Worm (Caenorhabditis elegans): ENCODE results near the gene clec-144.
A peak's percentile ranks its signal among the peaks of the same experiment; 100 is the strongest.

clec-144 gene

DNA sequence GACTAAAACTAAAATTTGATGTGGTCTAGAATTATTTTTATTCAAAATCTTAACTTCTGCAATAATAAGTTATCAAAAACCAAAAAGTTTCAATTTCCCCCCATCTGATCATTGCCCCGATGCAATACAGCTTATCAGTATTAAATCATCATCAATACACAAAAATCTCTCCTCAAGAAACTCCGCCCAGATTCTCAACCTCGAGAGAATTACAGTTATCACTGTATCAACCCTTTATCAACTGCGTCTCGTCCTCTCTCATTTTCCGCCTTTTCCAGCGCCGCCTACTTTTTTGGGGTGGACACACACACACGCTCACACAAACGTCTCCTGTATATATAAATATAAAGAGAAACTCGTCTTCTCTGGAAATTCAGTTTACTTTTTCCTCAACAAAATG, 9.9 kb upstream of the clec-144 start, which contains the start of gene T27D12.1:
Gene T27D12.1, plus strand, starts transcription at position 301 of the 400 bp plus-strand sequence.
- no peak for TF ChIP-seq klf-2 (GFP tag; conservative IDR thresholded peaks at IDR 0.05)
- TF ChIP-seq ztf-29 (GFP tag; IDR thresholded peaks at IDR 0.05): no peak
- no peak for TF ChIP-seq tab-1 (GFP tag; IDR thresholded peaks at IDR 0.05)
- TF ChIP-seq flt-1 (GFP tag; IDR thresholded peaks at IDR 0.05): no peak
- TF ChIP-seq med-1 (GFP tag; optimal IDR thresholded peaks at IDR 0.05; ENCODE audit: insufficient read depth): no peak
- no peak for TF ChIP-seq ztf-23 (GFP tag; IDR thresholded peaks at IDR 0.05)
- TF ChIP-seq cog-1 (tag; optimal IDR thresholded peaks at IDR 0.05): no peak
- no peak for TF ChIP-seq ref-1 (GFP tag; conservative IDR thresholded peaks at IDR 0.05)
- no peak for TF ChIP-seq T22C8.4 (GFP tag; IDR thresholded peaks at IDR 0.05)

DNA sequence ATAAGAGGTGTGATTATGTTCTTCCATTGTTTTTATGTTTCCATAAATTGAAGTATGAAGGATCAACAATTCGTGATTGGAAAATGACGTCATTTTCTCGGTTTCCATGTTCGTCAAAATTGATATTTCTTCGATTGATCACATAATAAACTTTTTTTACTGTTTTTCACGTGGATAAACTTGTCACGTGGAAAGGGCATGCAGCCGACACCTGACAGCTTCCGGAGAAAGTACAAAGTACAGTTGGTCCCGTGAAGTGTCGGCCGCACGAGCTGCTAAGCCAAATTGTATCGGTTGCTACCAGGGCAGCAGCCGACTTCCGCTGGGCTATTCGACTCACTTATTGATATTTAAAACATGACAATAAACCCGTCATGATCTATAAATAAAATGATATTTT, 9.3 kb upstream of the clec-144 start:
- TF ChIP-seq ztf-29 (GFP tag; IDR thresholded peaks at IDR 0.05) (no peak), flt-1 (GFP tag; IDR thresholded peaks at IDR 0.05) (no peak), klf-2 (GFP tag; conservative IDR thresholded peaks at IDR 0.05) (no peak), cog-1 (tag; optimal IDR thresholded peaks at IDR 0.05) (no peak), T22C8.4 (GFP tag; IDR thresholded peaks at IDR 0.05) (no peak), ztf-23 (GFP tag; IDR thresholded peaks at IDR 0.05) (no peak)

DNA sequence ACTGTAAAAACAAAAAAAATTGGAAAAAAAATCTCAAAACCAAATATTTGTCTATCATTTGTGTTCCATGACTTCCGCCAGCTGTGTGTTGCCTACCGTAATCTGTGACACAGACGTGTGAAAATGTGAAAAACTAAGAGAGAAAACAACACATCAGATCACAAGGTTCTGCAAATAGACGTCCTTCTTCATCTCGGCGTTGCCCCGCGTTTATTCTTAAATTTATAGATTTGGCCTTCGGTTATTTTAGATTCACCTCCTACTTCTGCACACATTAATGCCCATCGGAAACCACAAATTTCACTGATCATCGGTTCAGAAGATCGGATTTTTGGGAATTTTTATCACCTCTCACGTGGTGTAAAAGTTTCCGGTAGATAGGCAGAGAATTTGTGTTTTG, 6.7 kb upstream of the clec-144 start:
- TF ChIP-seq ztf-29 (GFP tag; IDR thresholded peaks at IDR 0.05): no peak
- no peak for TF ChIP-seq tab-1 (GFP tag; IDR thresholded peaks at IDR 0.05)
- no peak for TF ChIP-seq ztf-23 (GFP tag; IDR thresholded peaks at IDR 0.05)
- TF ChIP-seq klf-2 (GFP tag; conservative IDR thresholded peaks at IDR 0.05): no peak
- no peak for TF ChIP-seq med-1 (GFP tag; optimal IDR thresholded peaks at IDR 0.05; ENCODE audit: insufficient read depth)
- TF ChIP-seq ref-1 (GFP tag; conservative IDR thresholded peaks at IDR 0.05): no peak
- no peak for TF ChIP-seq T22C8.4 (GFP tag; IDR thresholded peaks at IDR 0.05)
- no peak for TF ChIP-seq cog-1 (tag; optimal IDR thresholded peaks at IDR 0.05)
- TF ChIP-seq flt-1 (GFP tag; IDR thresholded peaks at IDR 0.05): no peak

DNA sequence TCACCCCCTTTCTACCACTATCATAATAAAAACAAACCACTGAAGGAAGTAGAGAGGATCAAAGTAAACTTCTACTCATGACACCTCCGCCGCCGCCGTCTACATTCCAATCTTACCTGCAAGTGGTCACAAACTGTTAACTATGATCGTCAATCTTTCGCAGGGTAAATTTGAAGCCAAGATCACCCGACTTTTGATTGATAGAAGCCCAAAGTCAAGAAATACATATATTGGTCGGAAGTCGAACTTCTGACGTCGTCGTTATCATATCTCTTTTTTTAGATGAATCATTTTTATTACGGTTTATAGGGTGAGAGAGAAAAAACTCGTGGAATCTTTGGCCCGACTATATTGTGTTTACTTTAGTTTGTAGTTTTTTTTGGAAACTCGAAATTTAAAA, 6.0 kb upstream of the clec-144 start:
- TF ChIP-seq ref-1 (GFP tag; conservative IDR thresholded peaks at IDR 0.05) (no peak), cog-1 (tag; optimal IDR thresholded peaks at IDR 0.05) (no peak), tab-1 (GFP tag; IDR thresholded peaks at IDR 0.05) (no peak), T22C8.4 (GFP tag; IDR thresholded peaks at IDR 0.05) (no peak), flt-1 (GFP tag; IDR thresholded peaks at IDR 0.05) (no peak), ztf-23 (GFP tag; IDR thresholded peaks at IDR 0.05) (no peak), ztf-29 (GFP tag; IDR thresholded peaks at IDR 0.05) (no peak), med-1 (GFP tag; optimal IDR thresholded peaks at IDR 0.05; ENCODE audit: insufficient read depth) (no peak), klf-2 (GFP tag; conservative IDR thresholded peaks at IDR 0.05) (no peak)

DNA sequence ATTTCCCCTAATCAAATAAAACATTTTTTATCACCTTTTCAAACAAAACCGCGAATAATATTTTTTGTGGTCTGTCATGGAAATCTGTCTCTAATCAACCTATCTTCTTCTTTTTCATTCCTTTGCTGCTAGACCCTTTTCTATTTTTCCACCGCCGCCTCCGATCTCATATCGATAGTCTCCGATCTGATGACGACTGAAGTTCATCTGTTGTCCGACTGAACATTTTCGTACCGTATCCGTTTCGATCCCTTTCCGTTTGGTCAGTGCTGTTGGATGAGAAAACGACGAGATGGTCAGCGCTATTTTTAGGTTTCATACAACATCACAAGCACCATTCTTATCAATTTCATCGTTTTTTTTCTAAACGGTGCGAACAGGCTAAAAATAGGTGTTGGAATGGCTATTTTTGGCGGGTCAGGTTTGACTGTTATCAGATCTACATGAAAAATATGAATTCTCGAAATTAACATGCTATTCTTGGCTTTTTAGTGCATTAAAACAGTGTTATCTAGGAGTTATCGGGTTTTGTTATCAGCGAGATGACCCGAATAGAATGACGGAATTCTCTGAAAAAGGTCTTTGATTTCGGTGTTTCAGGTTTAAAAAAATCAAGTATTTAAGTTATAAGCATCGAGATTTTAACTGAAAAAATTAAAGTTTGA, 4.3 kb upstream of the clec-144 start:
- TF ChIP-seq ztf-23 (GFP tag; IDR thresholded peaks at IDR 0.05) (no peak), ztf-29 (GFP tag; IDR thresholded peaks at IDR 0.05) (no peak), T22C8.4 (GFP tag; IDR thresholded peaks at IDR 0.05) (no peak), flt-1 (GFP tag; IDR thresholded peaks at IDR 0.05) (no peak), tab-1 (GFP tag; IDR thresholded peaks at IDR 0.05) (no peak), med-1 (GFP tag; optimal IDR thresholded peaks at IDR 0.05; ENCODE audit: insufficient read depth) (no peak), cog-1 (tag; optimal IDR thresholded peaks at IDR 0.05) (no peak), ref-1 (GFP tag; conservative IDR thresholded peaks at IDR 0.05) (no peak), klf-2 (GFP tag; conservative IDR thresholded peaks at IDR 0.05) (no peak)

DNA sequence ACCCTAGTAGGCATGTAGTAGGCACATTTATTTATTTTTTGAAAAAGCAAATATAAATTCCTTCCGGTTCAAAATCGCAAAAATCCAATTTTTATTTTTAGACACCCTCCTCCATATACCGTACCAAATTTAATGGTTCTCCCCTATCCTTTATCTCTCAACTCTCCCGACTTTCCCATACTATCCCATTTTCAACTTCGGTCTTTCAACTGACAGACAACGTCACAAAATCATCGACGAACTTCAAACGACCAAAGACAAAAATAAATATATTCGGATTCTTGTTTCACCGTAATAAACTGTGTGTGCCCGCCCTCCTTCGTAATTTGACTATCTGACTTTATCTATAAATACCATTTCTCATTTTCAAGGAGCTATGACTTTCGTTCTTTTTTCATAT, 2.8 kb upstream of the clec-144 start, which contains the start of gene T27D12.6:
Gene T27D12.6, plus strand, starts transcription at position 301 of the 400 bp plus-strand sequence.
- TF ChIP-seq cog-1 (tag; optimal IDR thresholded peaks at IDR 0.05) (no peak), med-1 (GFP tag; optimal IDR thresholded peaks at IDR 0.05; ENCODE audit: insufficient read depth) (no peak), ztf-23 (GFP tag; IDR thresholded peaks at IDR 0.05) (no peak), flt-1 (GFP tag; IDR thresholded peaks at IDR 0.05) (no peak), tab-1 (GFP tag; IDR thresholded peaks at IDR 0.05) (no peak), T22C8.4 (GFP tag; IDR thresholded peaks at IDR 0.05) (no peak), klf-2 (GFP tag; conservative IDR thresholded peaks at IDR 0.05) (no peak), ref-1 (GFP tag; conservative IDR thresholded peaks at IDR 0.05) (no peak), ztf-29 (GFP tag; IDR thresholded peaks at IDR 0.05) (no peak)

DNA sequence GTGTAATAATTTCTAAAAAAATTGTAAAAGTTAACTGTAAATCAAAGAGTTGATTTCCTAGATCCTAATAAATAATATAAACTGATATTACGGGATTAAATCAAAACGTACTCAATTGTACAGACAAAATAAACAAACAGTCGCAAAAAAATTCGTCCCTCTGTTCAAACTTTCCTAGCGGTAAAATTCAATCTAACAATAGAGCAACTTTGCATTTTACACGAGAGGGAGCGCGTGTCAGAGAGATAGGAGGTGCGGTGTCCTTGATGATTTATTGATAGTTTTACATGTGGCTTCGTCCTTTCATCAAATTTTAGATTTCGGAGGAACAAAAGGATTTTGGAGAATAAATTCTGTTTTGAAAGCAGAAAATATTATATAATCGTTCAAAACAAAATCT, 1.8 kb downstream of the clec-144 start:
- TF ChIP-seq med-1 (GFP tag; optimal IDR thresholded peaks at IDR 0.05; ENCODE audit: insufficient read depth): no peak
- TF ChIP-seq klf-2 (GFP tag; conservative IDR thresholded peaks at IDR 0.05): no peak
- TF ChIP-seq flt-1 (GFP tag; IDR thresholded peaks at IDR 0.05): no peak
- TF ChIP-seq ztf-29 (GFP tag; IDR thresholded peaks at IDR 0.05): no peak
- no peak for TF ChIP-seq T22C8.4 (GFP tag; IDR thresholded peaks at IDR 0.05)
- no peak for TF ChIP-seq cog-1 (tag; optimal IDR thresholded peaks at IDR 0.05)
- TF ChIP-seq tab-1 (GFP tag; IDR thresholded peaks at IDR 0.05): no peak
- no peak for TF ChIP-seq ztf-23 (GFP tag; IDR thresholded peaks at IDR 0.05)
- TF ChIP-seq ref-1 (GFP tag; conservative IDR thresholded peaks at IDR 0.05): no peak

DNA sequence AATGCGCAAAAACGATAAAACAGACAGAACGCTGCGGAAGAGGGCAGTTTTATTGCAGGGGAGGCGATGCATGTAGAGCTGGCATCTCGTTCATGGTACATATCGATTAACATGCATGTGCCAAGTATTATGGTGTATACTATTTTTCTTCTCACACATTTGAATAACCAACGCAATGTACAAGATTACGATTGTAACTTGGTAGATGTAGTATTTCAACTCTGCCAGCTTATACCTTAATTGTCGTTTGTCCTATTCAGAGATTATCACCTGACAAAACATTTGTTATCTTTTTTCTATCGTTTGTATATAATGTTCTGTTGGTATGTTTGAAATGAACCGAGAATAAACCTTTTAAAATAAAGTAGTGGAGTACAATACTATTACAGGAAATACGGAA, 2.5 kb downstream of the clec-144 start, which contains the start of gene pes-5:
Gene pes-5, minus strand, starts transcription at position 101 of the 400 bp plus-strand sequence.
- TF ChIP-seq ztf-23 (GFP tag; IDR thresholded peaks at IDR 0.05): no peak
- no peak for TF ChIP-seq flt-1 (GFP tag; IDR thresholded peaks at IDR 0.05)
- TF ChIP-seq ztf-29 (GFP tag; IDR thresholded peaks at IDR 0.05): no peak
- no peak for TF ChIP-seq tab-1 (GFP tag; IDR thresholded peaks at IDR 0.05)
- no peak for TF ChIP-seq med-1 (GFP tag; optimal IDR thresholded peaks at IDR 0.05; ENCODE audit: insufficient read depth)
- TF ChIP-seq ref-1 (GFP tag; conservative IDR thresholded peaks at IDR 0.05): no peak
- TF ChIP-seq cog-1 (tag; optimal IDR thresholded peaks at IDR 0.05): no peak
- TF ChIP-seq klf-2 (GFP tag; conservative IDR thresholded peaks at IDR 0.05): no peak
- no peak for TF ChIP-seq T22C8.4 (GFP tag; IDR thresholded peaks at IDR 0.05)

DNA sequence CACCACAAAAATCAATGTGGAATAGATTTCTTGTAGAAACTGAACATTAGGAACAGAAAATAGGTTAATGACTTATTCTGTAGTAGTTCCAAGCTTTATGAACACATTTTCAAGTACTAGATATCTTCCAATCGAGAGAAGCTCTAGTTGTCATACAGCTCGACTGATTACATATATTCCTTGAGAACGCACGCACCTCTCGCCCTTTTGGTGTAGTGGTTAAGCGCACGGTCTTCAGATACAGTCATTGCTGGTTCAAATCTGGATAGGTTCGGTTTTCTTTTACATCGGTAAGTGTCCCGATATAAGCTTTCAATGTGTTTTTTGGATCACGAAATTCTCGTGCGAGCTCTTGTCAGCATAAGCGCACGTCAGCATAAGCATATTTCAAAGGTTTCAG, 7.7 kb downstream of the clec-144 start:
- TF ChIP-seq ztf-23 (GFP tag; IDR thresholded peaks at IDR 0.05) (0 out of 2 replicates have a peak, but pooled peaks have one; percentile 35), tab-1 (GFP tag; IDR thresholded peaks at IDR 0.05) (0 out of 2 replicates have a peak, but pooled peaks have one; percentile 59), flt-1 (GFP tag; IDR thresholded peaks at IDR 0.05) (0 out of 2 replicates have a peak, but pooled peaks have one; percentile 53)

Measured in whole organism, midembryonic.